Fruit fly (Drosophila melanogaster) whole organism, embryonic: ENCODE measurements around the gene GstD7.

ENCODE experiments used
- Atf6 ChIP-seq: fragments of 200-800 bp; sonication (Bioruptor generic); IDR thresholded peaks from 2 replicates; pipeline ENCODE4 v1.3.6; 2022; ENCODE audit warnings: missing biosample characterization, missing genetic modification characterization
- BEAF-32 ChIP-seq: fragments of 200-800 bp; sonication (Bioruptor generic); optimal IDR thresholded peaks from 3 replicates; lab custom pipeline; 2017; ENCODE audit warnings: missing biosample characterization, missing genetic modification characterization, mild to moderate bottlenecking, moderate library complexity, missing genetic modification reagents
- CG10366 ChIP-seq: fragments of 200-800 bp; sonication (Bioruptor generic); IDR thresholded peaks from 2 replicates; pipeline ENCODE4 v1.3.6; 2022; ENCODE audit warnings: missing biosample characterization, missing genetic modification characterization
- CG12744 ChIP-seq: fragments of 200-800 bp; sonication (Bioruptor generic); optimal IDR thresholded peaks from 2 replicates; lab custom pipeline; 2016; ENCODE audit warnings: missing biosample characterization, missing genetic modification characterization
- CG13287 ChIP-seq: fragments of 200-800 bp; sonication (Bioruptor generic); IDR thresholded peaks from 2 replicates; pipeline ENCODE4 v1.3.6; 2022; ENCODE audit warnings: missing biosample characterization, missing genetic modification characterization; ENCODE audit not compliant: partially characterized antibody
- CG13894 ChIP-seq: fragments of 200-800 bp; sonication (Bioruptor generic); optimal IDR thresholded peaks from 3 replicates; lab custom pipeline; 2018; ENCODE audit warnings: missing biosample characterization, mild to moderate bottlenecking, missing genetic modification characterization, moderate library complexity
- CG14441 ChIP-seq: fragments of 200-800 bp; sonication (Bioruptor generic); IDR thresholded peaks from 2 replicates; pipeline ENCODE4 v1.3.6; 2022; ENCODE audit warnings: missing biosample characterization, missing genetic modification characterization
- CG14667 ChIP-seq: fragments of 200-800 bp; sonication (Bioruptor generic); IDR thresholded peaks from 2 replicates; pipeline ENCODE4 v1.3.6; 2022; ENCODE audit warnings: missing biosample characterization, missing genetic modification characterization
- CG14710 ChIP-seq: fragments of 200-800 bp; sonication (Bioruptor generic); optimal IDR thresholded peaks from 3 replicates; lab custom pipeline; 2019; ENCODE audit warnings: missing biosample characterization, mild to moderate bottlenecking, missing genetic modification characterization, moderate library complexity
- CG15514 ChIP-seq: fragments of 200-800 bp; sonication (Bioruptor generic); optimal IDR thresholded peaks from 3 replicates; lab custom pipeline; 2017; ENCODE audit warnings: missing biosample characterization, missing genetic modification characterization, mild to moderate bottlenecking, moderate library complexity, missing genetic modification reagents
- CG17568 ChIP-seq: fragments of 200-800 bp; sonication (Bioruptor generic); optimal IDR thresholded peaks from 2 replicates; lab custom pipeline; 2018; ENCODE audit warnings: missing biosample characterization, mild to moderate bottlenecking, missing genetic modification characterization, moderate library complexity
- CG2116 ChIP-seq: fragments of 200-800 bp; sonication (Bioruptor generic); optimal IDR thresholded peaks from 3 replicates; lab custom pipeline; 2018; ENCODE audit warnings: missing biosample characterization, mild to moderate bottlenecking, missing genetic modification characterization
- CG2712 ChIP-seq: fragments of 200-800 bp; optimal IDR thresholded peaks from 3 replicates; lab custom pipeline; 2019; ENCODE audit warnings: missing biosample characterization, mild to moderate bottlenecking, missing genetic modification characterization, moderate library complexity
- CG2889 ChIP-seq: fragments of 200-800 bp; sonication (Bioruptor generic); IDR thresholded peaks from 3 replicates; pipeline ENCODE4 v1.3.6; 2022; ENCODE audit warnings: missing biosample characterization, missing genetic modification characterization
- CG30020 ChIP-seq: fragments of 200-800 bp; optimal IDR thresholded peaks from 2 replicates; lab custom pipeline; 2019; ENCODE audit warnings: missing biosample characterization, mild to moderate bottlenecking, missing genetic modification characterization, moderate library complexity
- CG34224 ChIP-seq: fragments of 200-800 bp; sonication (Bioruptor generic); IDR thresholded peaks from 3 replicates; pipeline ENCODE4 v1.3.6; 2022; ENCODE audit warnings: missing biosample characterization, missing genetic modification characterization; ENCODE audit not compliant: partially characterized antibody
- CG34376 ChIP-seq: fragments of 200-800 bp; sonication (Bioruptor generic); optimal IDR thresholded peaks from 2 replicates; lab custom pipeline; 2018; ENCODE audit warnings: missing biosample characterization, mild to moderate bottlenecking, missing genetic modification characterization
- CG4854 ChIP-seq: fragments of 200-800 bp; sonication (Bioruptor generic); optimal IDR thresholded peaks from 2 replicates; lab custom pipeline; 2016; ENCODE audit warnings: missing biosample characterization, missing genetic modification characterization, inconsistent platforms
- CG7963 ChIP-seq: fragments of 200-800 bp; sonication (Bioruptor generic); IDR thresholded peaks from 3 replicates; pipeline ENCODE4 v1.3.6; 2022; ENCODE audit warnings: missing biosample characterization, missing genetic modification characterization; ENCODE audit not compliant: partially characterized antibody
- CG7987 ChIP-seq: fragments of 200-800 bp; sonication (Bioruptor generic); optimal IDR thresholded peaks from 2 replicates; lab custom pipeline; 2018; ENCODE audit warnings: missing biosample characterization, mild to moderate bottlenecking, missing genetic modification characterization, moderate library complexity
- CG8924 ChIP-seq: fragments of 200-800 bp; optimal IDR thresholded peaks from 3 replicates; lab custom pipeline; 2019; ENCODE audit warnings: missing biosample characterization, mild to moderate bottlenecking, missing genetic modification characterization, moderate library complexity
- CG9609 ChIP-seq: fragments of 200-800 bp; sonication (Bioruptor generic); optimal IDR thresholded peaks from 3 replicates; lab custom pipeline; 2016; ENCODE audit warnings: missing biosample characterization, missing genetic modification characterization
- Dll ChIP-seq: fragments of 200-800 bp; sonication (Bioruptor generic); IDR thresholded peaks from 4 replicates; pipeline ENCODE4 v1.3.6; 2022; ENCODE audit warnings: missing biosample characterization, missing genetic modification characterization; ENCODE audit not compliant: partially characterized antibody
- Dp ChIP-seq: fragments of 200-800 bp; sonication (Bioruptor generic); optimal IDR thresholded peaks from 2 replicates; lab custom pipeline; 2018; ENCODE audit warnings: missing biosample characterization, mild to moderate bottlenecking, missing genetic modification characterization, moderate library complexity
- Dref ChIP-seq: fragments of 200-800 bp; sonication (Bioruptor generic); IDR thresholded peaks from 2 replicates; pipeline ENCODE4 v1.3.6; 2022; ENCODE audit warnings: missing biosample characterization, missing genetic modification characterization
- Ets97D ChIP-seq: fragments of 200-800 bp; sonication (Bioruptor generic); optimal IDR thresholded peaks from 3 replicates; lab custom pipeline; 2016; ENCODE audit warnings: missing biosample characterization, missing genetic modification characterization
- Lhr ChIP-seq: fragments of 200-800 bp; sonication (Bioruptor generic); optimal IDR thresholded peaks from 3 replicates; lab custom pipeline; 2017; ENCODE audit warnings: mild to moderate bottlenecking, missing biosample characterization, missing genetic modification reagents, missing genetic modification characterization
- NFAT ChIP-seq: fragments of 200-800 bp; sonication (Bioruptor generic); IDR thresholded peaks from 2 replicates; pipeline ENCODE4 v1.3.6; 2022; ENCODE audit warnings: missing biosample characterization, missing genetic modification characterization
- Nf-YA ChIP-seq: fragments of 200-800 bp; sonication (Bioruptor generic); IDR thresholded peaks from 2 replicates; pipeline ENCODE4 v1.3.6; 2022; ENCODE audit warnings: missing biosample characterization, missing genetic modification characterization
- bbx ChIP-seq: fragments of 200-800 bp; sonication (Bioruptor generic); IDR thresholded peaks from 2 replicates; pipeline ENCODE4 v1.3.6; 2022; ENCODE audit warnings: missing biosample characterization, missing genetic modification characterization; ENCODE audit not compliant: partially characterized antibody
- bcd ChIP-seq: fragments of 200-800 bp; sonication (Bioruptor generic); optimal IDR thresholded peaks from 2 replicates; lab custom pipeline; 2017; ENCODE audit warnings: missing biosample characterization, mild to moderate bottlenecking, missing genetic modification characterization
- caup ChIP-seq: fragments of 200-800 bp; sonication (Bioruptor generic); optimal IDR thresholded peaks from 3 replicates; lab custom pipeline; 2017; ENCODE audit warnings: missing biosample characterization, mild to moderate bottlenecking, missing genetic modification characterization, moderate library complexity; ENCODE audit not compliant: severe bottlenecking
- chn ChIP-seq: fragments of 200-800 bp; sonication (Bioruptor generic); optimal IDR thresholded peaks from 2 replicates; lab custom pipeline; 2016; ENCODE audit warnings: missing biosample characterization, missing genetic modification characterization
- dimm ChIP-seq: fragments of 200-800 bp; sonication (Bioruptor generic); IDR thresholded peaks from 2 replicates; pipeline ENCODE4 v1.3.6; 2022; ENCODE audit warnings: missing biosample characterization, missing genetic modification characterization
- dysf ChIP-seq: fragments of 200-800 bp; sonication (Bioruptor generic); IDR thresholded peaks from 3 replicates; pipeline ENCODE4 v1.3.6; 2022; ENCODE audit warnings: missing biosample characterization, missing genetic modification characterization
- exex ChIP-seq: fragments of 200-800 bp; sonication (Bioruptor generic); optimal IDR thresholded peaks from 4 replicates; lab custom pipeline; 2018; ENCODE audit warnings: missing biosample characterization, mild to moderate bottlenecking, missing genetic modification characterization, moderate library complexity
- gfzf ChIP-seq: fragments of 200-800 bp; sonication (Bioruptor generic); optimal IDR thresholded peaks from 2 replicates; lab custom pipeline; 2016; ENCODE audit warnings: missing biosample characterization, mild to moderate bottlenecking, missing genetic modification characterization, moderate library complexity
- gsb ChIP-seq: fragments of 200-800 bp; sonication (Bioruptor generic); IDR thresholded peaks from 2 replicates; pipeline ENCODE4 v1.3.6; 2022; ENCODE audit warnings: missing biosample characterization, missing genetic modification characterization
- ham ChIP-seq: fragments of 200-800 bp; sonication (Bioruptor generic); IDR thresholded peaks from 2 replicates; pipeline ENCODE4 v1.3.6; 2022; ENCODE audit warnings: missing biosample characterization, missing genetic modification characterization
- her ChIP-seq: fragments of 200-800 bp; sonication (Bioruptor generic); optimal IDR thresholded peaks from 2 replicates; lab custom pipeline; 2016; ENCODE audit warnings: missing biosample characterization, missing genetic modification characterization
- nerfin-1 ChIP-seq: fragments of 200-800 bp; sonication (Bioruptor generic); optimal IDR thresholded peaks from 3 replicates; lab custom pipeline; 2019; ENCODE audit warnings: missing biosample characterization, mild to moderate bottlenecking, missing genetic modification characterization, moderate library complexity
- repo ChIP-seq: fragments of 200-800 bp; sonication (Bioruptor generic); optimal IDR thresholded peaks from 2 replicates; lab custom pipeline; 2016; ENCODE audit warnings: missing biosample characterization, missing genetic modification characterization
- so ChIP-seq: fragments of 200-800 bp; sonication (Bioruptor generic); IDR thresholded peaks from 3 replicates; pipeline ENCODE4 v1.3.6; 2022; ENCODE audit warnings: missing biosample characterization, missing genetic modification characterization
- sr ChIP-seq: fragments of 200-800 bp; sonication (Bioruptor generic); IDR thresholded peaks from 3 replicates; pipeline ENCODE4 v1.3.6; 2022; ENCODE audit warnings: missing biosample characterization, missing genetic modification characterization
- toy ChIP-seq: fragments of 200-800 bp; sonication (Bioruptor generic); IDR thresholded peaks from 2 replicates; pipeline ENCODE4 v1.3.6; 2022; ENCODE audit warnings: missing biosample characterization, missing genetic modification characterization
- trem ChIP-seq: fragments of 200-800 bp; optimal IDR thresholded peaks from 3 replicates; lab custom pipeline; 2019; ENCODE audit warnings: missing biosample characterization, mild to moderate bottlenecking, missing genetic modification characterization, moderate library complexity
- unc-4 ChIP-seq: fragments of 200-800 bp; sonication (Bioruptor generic); IDR thresholded peaks from 2 replicates; pipeline ENCODE4 v1.3.6; 2022; ENCODE audit warnings: missing biosample characterization, missing genetic modification characterization; ENCODE audit not compliant: partially characterized antibody
- unpg ChIP-seq: fragments of 200-800 bp; sonication (Bioruptor generic); optimal IDR thresholded peaks from 3 replicates; lab custom pipeline; 2018; ENCODE audit warnings: missing biosample characterization, mild to moderate bottlenecking, missing genetic modification characterization, moderate library complexity
- vnd ChIP-seq: fragments of 200-800 bp; sonication (Bioruptor generic); IDR thresholded peaks from 3 replicates; pipeline ENCODE4 v1.3.6; 2022; ENCODE audit warnings: missing biosample characterization, missing genetic modification characterization; ENCODE audit not compliant: partially characterized antibody
- zfh1 ChIP-seq: fragments of 200-800 bp; sonication (Bioruptor generic); IDR thresholded peaks from 3 replicates; pipeline ENCODE4 v1.3.6; 2022; ENCODE audit warnings: missing biosample characterization, missing genetic modification characterization

GstD7 gene

dm6 chr3R:12408160-12408559 is 29.9 kb downstream of the GstD7 start, which contains the start of gene CG5196 (continued):
- peak; percentile 60 for TF ChIP-seq CG14710 (tag; lab: Kevin White, UChicago)
- TF ChIP-seq gsb (GFP tag; lab: Robert Waterston, UW): no peak
- TF ChIP-seq CG4854 (GFP tag; lab: Kevin White, UChicago): no peak
- no peak for TF ChIP-seq CG17568
- peak; percentile 13 for TF ChIP-seq her (GFP tag; lab: Kevin White, UChicago)
- peak; percentile 81 for TF ChIP-seq CG34224
- peak; percentile 80 for TF ChIP-seq Dp (GFP tag; lab: Kevin White, UChicago)
- TF ChIP-seq vnd (GFP tag; lab: Robert Waterston, UW): peak; percentile 61; the same call in 2 of the 3 replicates
- no peak for TF ChIP-seq NFAT (GFP tag; lab: Robert Waterston, UW)
- no peak for TF ChIP-seq CG12744 (GFP tag; lab: Kevin White, UChicago)
- TF ChIP-seq dimm (GFP tag; lab: Robert Waterston, UW): no peak
- TF ChIP-seq CG7963 (GFP tag; lab: Robert Waterston, UW): peak; percentile 55; the same call in 2 of the 3 replicates
- TF ChIP-seq CG9609 (GFP tag; lab: Kevin White, UChicago): no peak
- peak; percentile 73 for TF ChIP-seq unc-4 (GFP tag; lab: Robert Waterston, UW)
- TF ChIP-seq CG14441 (GFP tag; lab: Robert Waterston, UW): no peak
- peak; percentile 73 for TF ChIP-seq CG2116 (GFP tag; lab: Kevin White, UChicago)
- no peak for TF ChIP-seq Atf6
- peak; percentile 9 for TF ChIP-seq repo (GFP tag; lab: Kevin White, UChicago)
- no peak for TF ChIP-seq ham (GFP tag; lab: Robert Waterston, UW)
- TF ChIP-seq CG34376 (GFP tag; lab: Kevin White, UChicago): peak; percentile 23
- peak; percentile 64 for TF ChIP-seq Dll (GFP tag; lab: Robert Waterston, UW)
- TF ChIP-seq zfh1 (GFP tag; lab: Robert Waterston, UW): 0 out of 3 replicates have a peak, but pooled peaks have one; percentile 27
- peak; percentile 61 for TF ChIP-seq CG30020 (tag; lab: Kevin White, UChicago)
- no peak for TF ChIP-seq CG2889 (GFP tag; lab: Robert Waterston, UW)
- TF ChIP-seq dysf (GFP tag; lab: Robert Waterston, UW): no peak
- TF ChIP-seq unpg (GFP tag; lab: Kevin White, UChicago): peak; percentile 12
- TF ChIP-seq caup: peak; percentile 18
- peak; percentile 49 for TF ChIP-seq Lhr (GFP tag; lab: Kevin White, UChicago)
- no peak for TF ChIP-seq CG10366 (GFP tag; lab: Robert Waterston, UW)
- TF ChIP-seq nerfin-1 (tag; lab: Kevin White, UChicago): peak; percentile 33
- TF ChIP-seq gfzf: peak; percentile 75
- TF ChIP-seq BEAF-32: peak; percentile 73
- TF ChIP-seq CG7987 (GFP tag; lab: Kevin White, UChicago): peak; percentile 25
- peak; percentile 99 for TF ChIP-seq CG15514 (GFP tag; lab: Kevin White, UChicago)
- no peak for TF ChIP-seq toy
- peak; percentile 48 for TF ChIP-seq CG2712 (tag; lab: Kevin White, UChicago)
- peak; percentile 64 for TF ChIP-seq exex (tag; lab: Kevin White, UChicago)
- peak; percentile 77 for TF ChIP-seq bbx (GFP tag; lab: Robert Waterston, UW)
- TF ChIP-seq CG13894 (tag; lab: Kevin White, UChicago): peak; percentile 51
- no peak for TF ChIP-seq chn (GFP tag; lab: Kevin White, UChicago)
- 0 out of 3 replicates have a peak, but pooled peaks have one; percentile 25 for TF ChIP-seq so
- peak; percentile 17 for TF ChIP-seq CG8924
- TF ChIP-seq Nf-YA (GFP tag; lab: Robert Waterston, UW): no peak
- no peak for TF ChIP-seq sr (GFP tag; lab: Robert Waterston, UW)
- TF ChIP-seq CG14667 (GFP tag; lab: Robert Waterston, UW): no peak
- peak; percentile 34 for TF ChIP-seq Ets97D (GFP tag; lab: Kevin White, UChicago)
- TF ChIP-seq trem (tag; lab: Kevin White, UChicago): peak; percentile 76
- TF ChIP-seq bcd (GFP tag; lab: Kevin White, UChicago): no peak
- TF ChIP-seq CG13287 (GFP tag; lab: Robert Waterston, UW): peak; percentile 84
- TF ChIP-seq Dref (GFP tag; lab: Robert Waterston, UW): peak; percentile 93
